Fruit fly (Drosophila melanogaster): ENCODE results near the gene sd.

sd gene

dm6 chrX:15788235-15789187 lies 15.7 kb upstream of the sd start, which contains the start of gene Rhp (continued):
- TF ChIP-seq CG11085 (GFP tag; IDR thresholded peaks at IDR 0.05) (no peak), CG10209 (GFP tag; optimal IDR thresholded peaks at IDR 0.05) (peak; percentile 43), tna (GFP tag; IDR thresholded peaks at IDR 0.05; ENCODE audit: partially characterized antibody) (no peak), al (GFP tag; IDR thresholded peaks at IDR 0.05) (no peak), CG11093 (GFP tag; IDR thresholded peaks at IDR 0.05) (no peak), CG14014 (GFP tag; IDR thresholded peaks at IDR 0.05) (peak; percentile 63; the same call in 1 of the 2 replicates), CG4854 (GFP tag; optimal IDR thresholded peaks at IDR 0.05) (no peak), mirr (GFP tag; optimal IDR thresholded peaks at IDR 0.05) (peak; percentile 30), Ets97D (GFP tag; optimal IDR thresholded peaks at IDR 0.05) (no peak), Max (GFP tag; optimal IDR thresholded peaks at IDR 0.05) (peak; percentile 18), cas (GFP tag; IDR thresholded peaks at IDR 0.05) (no peak), CG8478 (optimal IDR thresholded peaks at IDR 0.05) (no peak), Bdp1 (GFP tag; optimal IDR thresholded peaks at IDR 0.05) (no peak), CG2202 (tag; optimal IDR thresholded peaks at IDR 0.05) (peak; percentile 39), CG11456 (GFP tag; IDR thresholded peaks at IDR 0.05) (no peak), CG9727 (GFP tag; optimal IDR thresholded peaks at IDR 0.05) (peak; percentile 36), HLHmδ (GFP tag; optimal IDR thresholded peaks at IDR 0.05) (peak; percentile 5), jumu (GFP tag; optimal IDR thresholded peaks at IDR 0.05) (no peak), gfzf (GFP tag; optimal IDR thresholded peaks at IDR 0.05) (peak; percentile 71), run (tag; optimal IDR thresholded peaks at IDR 0.05) (no peak), CG11504 (tag; optimal IDR thresholded peaks at IDR 0.05) (no peak), h (optimal IDR thresholded peaks at IDR 0.05) (no peak), CG1647 (GFP tag; optimal IDR thresholded peaks at IDR 0.05) (no peak), Usf (GFP tag; optimal IDR thresholded peaks at IDR 0.05) (no peak), odd (GFP tag; optimal IDR thresholded peaks at IDR 0.05) (peak; percentile 58), CG1792 (GFP tag; optimal IDR thresholded peaks at IDR 0.05) (no peak), zfh2 (GFP tag; optimal IDR thresholded peaks at IDR 0.05) (no peak), fd96Cb (tag; optimal IDR thresholded peaks at IDR 0.05) (no peak), Trl (optimal IDR thresholded peaks at IDR 0.05) (no peak), Trl (GFP tag; optimal IDR thresholded peaks at IDR 0.05) (no peak), trem (tag; optimal IDR thresholded peaks at IDR 0.05) (no peak), CG3065 (GFP tag; optimal IDR thresholded peaks at IDR 0.05) (no peak), so (GFP tag; IDR thresholded peaks at IDR 0.05) (peak; percentile 38; the same call in 2 of the 3 replicates), Dp (GFP tag; optimal IDR thresholded peaks at IDR 0.05) (no peak), slbo (GFP tag; IDR thresholded peaks at IDR 0.05) (no peak), Doc2 (GFP tag; IDR thresholded peaks at IDR 0.05) (no peak), sob (GFP tag; IDR thresholded peaks at IDR 0.05) (no peak), CG4707 (GFP tag; optimal IDR thresholded peaks at IDR 0.05) (peak; percentile 62), NC2α (GFP tag; optimal IDR thresholded peaks at IDR 0.05) (no peak), Dip2 (GFP tag; IDR thresholded peaks at IDR 0.05) (no peak), NFAT (GFP tag; IDR thresholded peaks at IDR 0.05) (no peak), CG8924 (tag; optimal IDR thresholded peaks at IDR 0.05) (peak; percentile 33), CG11398 (GFP tag; optimal IDR thresholded peaks at IDR 0.05) (no peak), grau (tag; optimal IDR thresholded peaks at IDR 0.05) (peak; percentile 19), Dek (tag; optimal IDR thresholded peaks at IDR 0.05) (no peak), D19A (tag; optimal IDR thresholded peaks at IDR 0.05) (peak; percentile 47), CG32772 (GFP tag; IDR thresholded peaks at IDR 0.05) (no peak), CG2712 (tag; optimal IDR thresholded peaks at IDR 0.05) (peak; percentile 26), CG9876 (GFP tag; optimal IDR thresholded peaks at IDR 0.05) (no peak), ken (GFP tag; IDR thresholded peaks at IDR 0.05) (no peak), Spps (tag; optimal IDR thresholded peaks at IDR 0.05) (no peak)
